Fruit fly (Drosophila melanogaster) whole organism, prepupa: ENCODE data around the gene Hsp70Ba.
"Not testable (repeated sequence)": the region's sequence is repeated elsewhere in the genome, so short reads cannot be mapped to it uniquely, and the experiment has no call there.

Source experiments
- Blimp-1 ChIP-seq: fragments of 200-800 bp; sonication (Bioruptor generic); optimal IDR thresholded peaks from 3 replicates; lab custom pipeline; 2017; ENCODE audit warnings: missing biosample characterization, missing genetic modification characterization, mild to moderate bottlenecking, moderate library complexity, missing genetic modification reagents
- CG11294 ChIP-seq: fragments of 200-800 bp; sonication (Bioruptor generic); IDR thresholded peaks from 2 replicates; pipeline ENCODE4 v1.3.6; 2022; ENCODE audit warnings: missing biosample characterization, missing genetic modification characterization
- CG15336 ChIP-seq: fragments of 200-800 bp; sonication (Bioruptor generic); IDR thresholded peaks from 2 replicates; pipeline ENCODE4 v1.3.6; 2022; ENCODE audit warnings: missing biosample characterization, missing genetic modification characterization
- CG3919 ChIP-seq: fragments of 200-800 bp; sonication (Bioruptor generic); optimal IDR thresholded peaks from 3 replicates; lab custom pipeline; 2016; ENCODE audit warnings: missing biosample characterization, missing genetic modification characterization
- CG6808 ChIP-seq: fragments of 200-800 bp; sonication (Bioruptor generic); optimal IDR thresholded peaks from 3 replicates; lab custom pipeline; 2017; ENCODE audit warnings: missing biosample characterization, missing genetic modification characterization, mild to moderate bottlenecking, moderate library complexity, missing genetic modification reagents
- CG8632 ChIP-seq: fragments of 200-800 bp; sonication (Bioruptor generic); optimal IDR thresholded peaks from 3 replicates; lab custom pipeline; 2016; ENCODE audit warnings: missing biosample characterization, missing genetic modification characterization
- Eip78C ChIP-seq: fragments of 200-800 bp; sonication (Bioruptor generic); peaks from one replicate; lab custom pipeline; 2016; ENCODE audit warnings: missing biosample characterization, missing genetic modification characterization
- Ets21C ChIP-seq: fragments of 200-800 bp; sonication (Bioruptor generic); optimal IDR thresholded peaks from 3 replicates; lab custom pipeline; 2016; ENCODE audit warnings: missing biosample characterization, missing genetic modification characterization
- Met ChIP-seq: fragments of 200-800 bp; sonication (Bioruptor generic); optimal IDR thresholded peaks from 3 replicates; lab custom pipeline; 2016; ENCODE audit warnings: missing biosample characterization, missing genetic modification characterization
- Smox ChIP-seq: fragments of 200-800 bp; sonication (Bioruptor generic); optimal IDR thresholded peaks from 3 replicates; lab custom pipeline; 2016; ENCODE audit warnings: missing biosample characterization, missing genetic modification characterization
- Sox102F ChIP-seq: fragments of 200-800 bp; sonication (Bioruptor generic); optimal IDR thresholded peaks from 2 replicates; lab custom pipeline; 2016; ENCODE audit warnings: missing biosample characterization, mild to moderate bottlenecking, missing genetic modification characterization
- achi ChIP-seq: fragments of 200-800 bp; sonication (Bioruptor generic); optimal IDR thresholded peaks from 3 replicates; lab custom pipeline; 2016; ENCODE audit warnings: missing biosample characterization, missing genetic modification characterization
- esn ChIP-seq: fragments of 200-800 bp; sonication (Bioruptor generic); optimal IDR thresholded peaks from 2 replicates; lab custom pipeline; 2016; ENCODE audit warnings: missing biosample characterization, mild to moderate bottlenecking, missing genetic modification characterization, moderate library complexity
- fd59A ChIP-seq: fragments of 200-800 bp; sonication (Bioruptor generic); optimal IDR thresholded peaks from 2 replicates; lab custom pipeline; 2017; ENCODE audit warnings: missing biosample characterization, mild to moderate bottlenecking, missing genetic modification characterization, missing genetic modification reagents
- fkh ChIP-seq: fragments of 200-800 bp; sonication (Bioruptor generic); optimal IDR thresholded peaks from 3 replicates; lab custom pipeline; 2017; ENCODE audit warnings: missing biosample characterization, mild to moderate bottlenecking, missing genetic modification characterization, moderate library complexity
- net ChIP-seq: fragments of 200-800 bp; sonication (Bioruptor generic); optimal IDR thresholded peaks from 3 replicates; lab custom pipeline; 2016; ENCODE audit warnings: missing biosample characterization, missing genetic modification characterization
- salr ChIP-seq, 2 experiments: fragments of 200-800 bp; sonication (Bioruptor generic); optimal IDR thresholded peaks; 3 replicates each; lab custom pipeline; 2016 to 2018; ENCODE audit warnings: missing biosample characterization in 2 of 2, missing genetic modification characterization in 2 of 2, mild to moderate bottlenecking in 1 of 2
- spab ChIP-seq: fragments of 200-800 bp; sonication (Bioruptor generic); optimal IDR thresholded peaks from 2 replicates; lab custom pipeline; 2017; ENCODE audit warnings: missing biosample characterization, mild to moderate bottlenecking, missing genetic modification characterization, missing genetic modification reagents
- ss ChIP-seq, 2 experiments: fragments of 200-800 bp; sonication (Bioruptor generic); optimal IDR thresholded peaks; 2 replicates in 1 of 2; 3 replicates in 1 of 2; lab custom pipeline; 2017 to 2018; ENCODE audit warnings: mild to moderate bottlenecking in 2 of 2, missing biosample characterization in 2 of 2, missing genetic modification characterization in 2 of 2, moderate library complexity in 1 of 2
- svp ChIP-seq: fragments of 200-800 bp; sonication (Bioruptor generic); peaks from one replicate; lab custom pipeline; 2016; ENCODE audit warnings: missing biosample characterization, missing genetic modification characterization

The Hsp70Ba gene

DNA sequence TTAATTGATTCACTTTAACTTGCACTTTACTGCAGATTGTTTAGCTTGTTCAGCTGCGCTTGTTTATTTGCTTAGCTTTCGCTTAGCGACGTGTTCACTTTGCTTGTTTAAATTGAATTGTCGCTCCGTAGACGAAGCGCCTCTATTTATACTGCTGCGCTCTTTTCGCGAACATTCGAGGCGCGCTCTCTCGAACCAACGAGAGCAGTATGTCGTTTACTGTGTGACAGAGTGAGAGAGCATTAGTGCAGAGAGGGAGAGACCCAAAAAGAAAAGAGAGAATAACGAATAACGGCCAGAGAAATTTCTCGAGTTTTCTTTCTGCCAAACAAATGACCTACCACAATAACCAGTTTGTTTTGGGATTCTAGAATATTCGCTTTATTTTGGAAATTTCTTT is at the start of gene Hsp70Ba:
Gene Hsp70Ba (minus strand): TSS at position 102 of the 400 bp plus-strand sequence.
- TF ChIP-seq Blimp-1, Met, CG6808 (GFP tag; lab: Kevin White, UChicago): not testable (repeated sequence)

DNA sequence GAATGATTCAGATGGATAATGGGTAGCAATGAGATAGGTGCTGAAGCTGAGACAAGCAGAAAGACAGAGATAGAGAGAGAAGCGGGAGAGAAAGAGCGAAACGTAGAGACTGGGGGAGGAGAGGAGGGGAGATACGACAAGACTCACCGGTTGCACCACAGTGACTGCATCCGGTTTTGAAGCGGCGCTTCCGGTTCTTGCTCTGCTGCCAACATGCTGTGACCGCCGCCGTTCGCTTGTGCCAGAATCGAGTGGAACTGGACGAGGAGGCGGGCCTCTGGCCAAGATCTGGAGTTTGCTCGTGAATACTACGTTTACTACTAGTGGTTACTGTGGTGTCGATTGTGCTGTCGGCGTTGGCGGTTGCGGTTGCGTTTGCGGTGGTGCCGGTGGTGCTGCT is 47.4 kb upstream of the Hsp70Ba start:
- TF ChIP-seq Sox102F (GFP tag; lab: Kevin White, UChicago), result no peak
- no peak for TF ChIP-seq Ets21C (GFP tag; lab: Kevin White, UChicago)
- TF ChIP-seq achi (GFP tag; lab: Kevin White, UChicago), result no peak
- TF ChIP-seq CG15336, result no peak
- TF ChIP-seq CG3919 (GFP tag; lab: Kevin White, UChicago), result no peak

DNA sequence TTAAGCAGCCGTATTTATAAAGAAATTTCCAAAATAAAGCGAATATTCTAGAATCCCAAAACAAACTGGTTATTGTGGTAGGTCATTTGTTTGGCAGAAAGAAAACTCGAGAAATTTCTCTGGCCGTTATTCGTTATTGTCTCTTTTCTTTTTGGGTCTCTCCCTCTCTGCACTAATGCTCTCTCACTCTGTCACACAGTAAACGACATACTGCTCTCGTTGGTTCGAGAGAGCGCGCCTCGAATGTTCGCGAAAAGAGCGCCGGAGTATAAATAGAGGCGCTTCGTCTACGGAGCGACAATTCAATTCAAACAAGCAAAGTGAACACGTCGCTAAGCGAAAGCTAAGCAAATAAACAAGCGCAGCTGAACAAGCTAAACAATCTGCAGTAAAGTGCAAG is 41.2 kb upstream of the Hsp70Ba start, which contains the start of gene Hsp70Bc:
Gene Hsp70Bc (plus strand): TSS at position 301 of the 400 bp plus-strand sequence.
- TF ChIP-seq salr (GFP tag; optimal IDR thresholded peaks at IDR 0.05; lab: Kevin White, UChicago); net (GFP tag; lab: Kevin White, UChicago); Smox: not testable (repeated sequence)
- TF ChIP-seq, all 60 proteins: peak for 0; not testable (repeated sequence) for 60

- not testable (repeated sequence) for TF ChIP-seq Sox102F, spab, svp (GFP tag; lab: Kevin White, UChicago)
Observed at dm6 chr3R:12505493-12505892, 37.9 kb upstream of the Hsp70Ba start, which contains the start of gene Hsp70Bb. TSS of gene Hsp70Bb (plus strand) at chr3R:12505793.

DNA sequence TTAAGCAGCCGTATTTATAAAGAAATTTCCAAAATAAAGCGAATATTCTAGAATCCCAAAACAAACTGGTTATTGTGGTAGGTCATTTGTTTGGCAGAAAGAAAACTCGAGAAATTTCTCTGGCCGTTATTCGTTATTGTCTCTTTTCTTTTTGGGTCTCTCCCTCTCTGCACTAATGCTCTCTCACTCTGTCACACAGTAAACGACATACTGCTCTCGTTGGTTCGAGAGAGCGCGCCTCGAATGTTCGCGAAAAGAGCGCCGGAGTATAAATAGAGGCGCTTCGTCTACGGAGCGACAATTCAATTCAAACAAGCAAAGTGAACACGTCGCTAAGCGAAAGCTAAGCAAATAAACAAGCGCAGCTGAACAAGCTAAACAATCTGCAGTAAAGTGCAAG is 34.6 kb upstream of the Hsp70Ba start, which contains the start of gene Hsp70Bbb:
Gene Hsp70Bbb (plus strand): TSS at position 301 of the 400 bp plus-strand sequence.
- not testable (repeated sequence) for TF ChIP-seq net, CG8632, achi (GFP tag; lab: Kevin White, UChicago)

DNA sequence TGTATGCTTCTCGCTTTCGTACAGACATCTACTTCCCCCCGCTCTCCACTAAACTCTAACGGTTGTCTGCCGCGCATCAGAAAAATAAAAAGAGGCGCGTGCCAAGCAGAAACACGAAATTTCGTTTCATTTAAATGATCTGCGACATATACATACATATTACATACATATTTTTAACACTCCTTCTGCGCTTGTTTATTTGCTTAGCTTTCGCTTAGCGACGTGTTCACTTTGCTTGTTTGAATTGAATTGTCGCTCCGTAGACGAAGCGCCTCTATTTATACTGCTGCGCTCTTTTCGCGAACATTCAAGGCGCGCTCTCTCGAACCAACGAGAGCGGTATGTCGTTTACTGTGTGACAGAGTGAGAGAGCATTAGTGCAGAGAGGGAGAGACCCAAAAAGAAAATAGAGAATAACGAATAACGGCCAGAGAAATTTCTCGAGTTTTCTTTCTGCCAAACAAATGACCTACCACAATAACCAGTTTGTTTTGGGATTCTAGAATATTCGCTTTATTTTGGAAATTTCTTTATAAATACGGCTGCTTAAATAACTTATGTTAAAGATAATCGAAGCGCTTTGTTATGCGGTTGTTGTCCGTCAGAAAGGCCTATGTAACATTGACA is 9.8 kb upstream of the Hsp70Ba start:
- peak in 1 of 2 experiments; percentile 17 for TF ChIP-seq ss (GFP tag; optimal IDR thresholded peaks at IDR 0.05; lab: Kevin White, UChicago)
- TF ChIP-seq CG6808 (GFP tag; lab: Kevin White, UChicago), result peak; percentile 1
- TF ChIP-seq fkh (GFP tag; lab: Kevin White, UChicago), result peak; percentile 60

DNA sequence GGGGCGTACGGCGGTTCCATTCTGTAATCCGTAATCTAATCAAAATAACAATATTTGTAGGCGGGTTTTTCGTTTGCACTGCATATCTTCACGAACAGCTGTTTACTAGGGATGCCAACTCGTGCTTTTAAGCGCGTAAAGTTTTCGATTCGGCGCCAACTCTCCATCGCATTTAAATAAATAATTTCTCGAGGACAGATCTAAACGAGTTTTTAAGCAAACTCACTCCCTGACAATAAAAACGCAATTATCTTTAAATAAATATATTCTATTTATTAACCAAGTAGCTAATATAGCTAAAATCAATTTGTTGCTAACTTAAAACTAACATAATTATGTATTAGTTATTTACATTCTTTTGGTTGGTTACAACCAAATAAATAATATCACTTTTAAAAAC is 2.4 kb downstream of the Hsp70Ba start, which contains the start of gene CG5608:
Gene CG5608 (minus strand): TSS at position 101 of the 400 bp plus-strand sequence.
- not testable (repeated sequence) for TF ChIP-seq fd59A (GFP tag; lab: Kevin White, UChicago); Blimp-1 (GFP tag; lab: Kevin White, UChicago); salr (GFP tag; optimal IDR thresholded peaks at IDR 0.05; lab: Kevin White, UChicago)

DNA sequence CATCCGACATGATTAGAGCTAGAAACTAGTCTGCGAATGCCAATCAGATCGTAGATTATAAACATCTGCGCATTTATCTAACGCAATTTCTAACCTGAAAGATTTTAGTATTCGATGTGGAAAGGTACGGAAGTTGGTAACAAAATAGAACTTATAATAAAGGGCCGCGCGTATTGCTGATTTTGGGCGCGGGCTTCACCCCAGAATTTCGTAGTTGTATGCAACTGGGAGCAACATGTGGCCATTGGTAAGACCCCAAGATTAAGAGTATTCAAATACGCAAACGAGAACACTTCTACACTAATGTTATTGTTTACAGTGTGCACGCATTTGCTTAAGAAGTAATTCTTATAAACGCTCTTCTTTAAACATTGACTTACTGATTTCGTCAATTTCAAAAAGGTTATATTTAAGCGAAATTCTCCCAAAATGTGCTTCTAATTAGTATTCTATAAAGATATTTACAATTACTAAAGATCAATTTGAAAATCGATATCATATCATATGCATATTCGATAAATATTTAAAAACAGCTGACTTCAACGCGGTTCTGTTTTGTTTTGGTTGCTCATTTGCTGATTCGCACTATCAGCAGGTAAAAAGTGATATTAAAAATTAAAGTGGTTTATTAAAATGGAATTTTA is 7.6 kb downstream of the Hsp70Ba start, which contains the start of the genes CG5961 and Polr3C:
Gene CG5961 (minus strand): TSS at position 416 of the 644 bp plus-strand sequence.
Gene Polr3C (plus strand): TSS at position 536 of the 644 bp plus-strand sequence.
- peak; percentile 13 for TF ChIP-seq Eip78C
- peak; percentile 91 for TF ChIP-seq fkh (GFP tag; lab: Kevin White, UChicago)
- TF ChIP-seq CG11294, result no peak
- TF ChIP-seq esn (GFP tag; lab: Kevin White, UChicago), result peak; percentile 19
